Fruit fly (Drosophila melanogaster) whole organism, prepupa: ENCODE data around the gene CG12123.

Experiments
- CG10669 ChIP-seq: fragments of 200-800 bp; sonication (Bioruptor generic); optimal IDR thresholded peaks from 3 replicates; lab custom pipeline; 2018; ENCODE audit warnings: missing biosample characterization, mild to moderate bottlenecking, missing genetic modification characterization, moderate library complexity
- CG11902 ChIP-seq: fragments of 200-800 bp; sonication (Bioruptor generic); optimal IDR thresholded peaks from 3 replicates; lab custom pipeline; 2016; ENCODE audit warnings: missing biosample characterization, missing genetic modification characterization
- CG15336 ChIP-seq: fragments of 200-800 bp; sonication (Bioruptor generic); IDR thresholded peaks from 2 replicates; pipeline ENCODE4 v1.3.6; 2022; ENCODE audit warnings: missing biosample characterization, missing genetic modification characterization
- CG1621 ChIP-seq: fragments of 200-800 bp; sonication (Bioruptor generic); optimal IDR thresholded peaks from 3 replicates; lab custom pipeline; 2018; ENCODE audit warnings: missing biosample characterization, mild to moderate bottlenecking, missing genetic modification characterization
- CG16779 ChIP-seq: fragments of 200-800 bp; sonication (Bioruptor generic); optimal IDR thresholded peaks from 3 replicates; lab custom pipeline; 2017; ENCODE audit warnings: missing biosample characterization, mild to moderate bottlenecking, missing genetic modification characterization
- CG3032 ChIP-seq: fragments of 200-800 bp; optimal IDR thresholded peaks from 2 replicates; lab custom pipeline; 2019; ENCODE audit warnings: missing biosample characterization, mild to moderate bottlenecking, missing genetic modification characterization, moderate library complexity
- CG32006 ChIP-seq: fragments of 200-800 bp; sonication (Bioruptor generic); optimal IDR thresholded peaks from 3 replicates; lab custom pipeline; 2017; ENCODE audit warnings: missing biosample characterization, mild to moderate bottlenecking, missing genetic modification characterization
- CG3919 ChIP-seq: fragments of 200-800 bp; sonication (Bioruptor generic); optimal IDR thresholded peaks from 3 replicates; lab custom pipeline; 2016; ENCODE audit warnings: missing biosample characterization, missing genetic modification characterization
- CG6163 ChIP-seq: fragments of 200-800 bp; sonication (Bioruptor generic); IDR thresholded peaks from 3 replicates; pipeline ENCODE4 v1.3.6; 2022; ENCODE audit warnings: missing biosample characterization, missing genetic modification characterization
- CG6792 ChIP-seq: fragments of 200-800 bp; sonication (Bioruptor generic); optimal IDR thresholded peaks from 3 replicates; lab custom pipeline; 2016; ENCODE audit warnings: missing biosample characterization, missing genetic modification characterization
- CG7368 ChIP-seq: fragments of 200-800 bp; sonication (Bioruptor generic); optimal IDR thresholded peaks from 3 replicates; lab custom pipeline; 2016; ENCODE audit warnings: missing biosample characterization, missing genetic modification characterization
- CG8119 ChIP-seq: fragments of 200-800 bp; sonication (Bioruptor generic); IDR thresholded peaks from 3 replicates; pipeline ENCODE4 v1.3.6; 2022; ENCODE audit warnings: missing biosample characterization, missing genetic modification characterization
- CG9139 ChIP-seq: fragments of 200-800 bp; sonication (Bioruptor generic); optimal IDR thresholded peaks from 3 replicates; lab custom pipeline; 2017; ENCODE audit warnings: missing biosample characterization, mild to moderate bottlenecking, missing genetic modification characterization
- Eip75B ChIP-seq: fragments of 200-800 bp; sonication (Bioruptor generic); optimal IDR thresholded peaks from 3 replicates; lab custom pipeline; 2016; ENCODE audit warnings: missing biosample characterization, missing genetic modification characterization
- Ets21C ChIP-seq: fragments of 200-800 bp; sonication (Bioruptor generic); optimal IDR thresholded peaks from 3 replicates; lab custom pipeline; 2016; ENCODE audit warnings: missing biosample characterization, missing genetic modification characterization
- Ets96B ChIP-seq: fragments of 200-800 bp; optimal IDR thresholded peaks from 2 replicates; lab custom pipeline; 2019; ENCODE audit warnings: missing biosample characterization, mild to moderate bottlenecking, missing genetic modification characterization, moderate library complexity
- Gug ChIP-seq: fragments of 200-800 bp; sonication (Bioruptor generic); IDR thresholded peaks from 2 replicates; pipeline ENCODE4 v1.3.6; 2022; ENCODE audit warnings: missing biosample characterization, missing genetic modification characterization
- Hr38 ChIP-seq: sonication (Bioruptor generic); optimal IDR thresholded peaks from 2 replicates; lab custom pipeline; 2016; ENCODE audit warnings: missing biosample characterization, missing genetic modification characterization
- Met ChIP-seq: fragments of 200-800 bp; sonication (Bioruptor generic); optimal IDR thresholded peaks from 3 replicates; lab custom pipeline; 2016; ENCODE audit warnings: missing biosample characterization, missing genetic modification characterization
- OdsH ChIP-seq: fragments of 200-800 bp; sonication (Bioruptor generic); optimal IDR thresholded peaks from 3 replicates; lab custom pipeline; 2016; ENCODE audit warnings: missing biosample characterization, missing genetic modification characterization
- Sox102F ChIP-seq: fragments of 200-800 bp; sonication (Bioruptor generic); optimal IDR thresholded peaks from 2 replicates; lab custom pipeline; 2016; ENCODE audit warnings: missing biosample characterization, mild to moderate bottlenecking, missing genetic modification characterization
- Sox14 ChIP-seq: fragments of 200-800 bp; sonication (Bioruptor generic); optimal IDR thresholded peaks from 3 replicates; lab custom pipeline; 2016; ENCODE audit warnings: missing biosample characterization, missing genetic modification characterization
- Sox15 ChIP-seq: fragments of 200-800 bp; sonication (Bioruptor generic); optimal IDR thresholded peaks from 3 replicates; lab custom pipeline; 2016; ENCODE audit warnings: missing biosample characterization, missing genetic modification characterization
- acj6 ChIP-seq: fragments of 200-800 bp; sonication (Bioruptor generic); optimal IDR thresholded peaks from 3 replicates; lab custom pipeline; 2016; ENCODE audit warnings: missing biosample characterization, missing genetic modification characterization
- fd59A ChIP-seq: fragments of 200-800 bp; sonication (Bioruptor generic); optimal IDR thresholded peaks from 2 replicates; lab custom pipeline; 2017; ENCODE audit warnings: missing biosample characterization, mild to moderate bottlenecking, missing genetic modification characterization, missing genetic modification reagents
- fd85E ChIP-seq: fragments of 200-800 bp; sonication (Bioruptor generic); optimal IDR thresholded peaks from 3 replicates; lab custom pipeline; 2016; ENCODE audit warnings: missing biosample characterization, missing genetic modification characterization
- lz ChIP-seq: fragments of 200-800 bp; sonication (Bioruptor generic); optimal IDR thresholded peaks from 3 replicates; lab custom pipeline; 2016; ENCODE audit warnings: missing biosample characterization, missing genetic modification characterization
- salr ChIP-seq, 2 experiments: fragments of 200-800 bp; sonication (Bioruptor generic); optimal IDR thresholded peaks; 3 replicates each; lab custom pipeline; 2016 to 2018; ENCODE audit warnings: missing biosample characterization in 2 of 2, missing genetic modification characterization in 2 of 2, mild to moderate bottlenecking in 1 of 2
- ss ChIP-seq, 2 experiments: fragments of 200-800 bp; sonication (Bioruptor generic); optimal IDR thresholded peaks; 2 replicates in 1 of 2; 3 replicates in 1 of 2; lab custom pipeline; 2017 to 2018; ENCODE audit warnings: mild to moderate bottlenecking in 2 of 2, missing biosample characterization in 2 of 2, missing genetic modification characterization in 2 of 2, moderate library complexity in 1 of 2
- topi ChIP-seq: fragments of 200-800 bp; sonication (Bioruptor generic); optimal IDR thresholded peaks from 3 replicates; lab custom pipeline; 2016; ENCODE audit warnings: missing biosample characterization, missing genetic modification characterization
- vri ChIP-seq: fragments of 200-800 bp; sonication (Bioruptor generic); optimal IDR thresholded peaks from 3 replicates; lab custom pipeline; 2016; ENCODE audit warnings: missing biosample characterization, mild to moderate bottlenecking, missing genetic modification characterization

Gene CG12123

dm6 chrX:8479031-8479568 is 37.0 kb upstream of the CG12123 start, which contains the start of gene Cp36:
TSS of gene Cp36 (plus strand) at chrX:8479319.
- TF ChIP-seq fd85E (no peak), Hr38 (no peak), CG6163 (no peak), topi (GFP tag; lab: Kevin White, UChicago) (no peak), Ets96B (tag; lab: Kevin White, UChicago) (no peak), CG9139 (no peak)

dm6 chrX:8476817-8477216 is 34.7 kb upstream of the CG12123 start, which contains the start of gene Cp7Fc:
TSS of gene Cp7Fc (plus strand) at chrX:8477117.
- TF ChIP-seq Gug (GFP tag; lab: Robert Waterston, UW) = no peak
- TF ChIP-seq vri (GFP tag; lab: Kevin White, UChicago) = no peak
- TF ChIP-seq CG15336 (GFP tag; lab: Robert Waterston, UW) = no peak
- TF ChIP-seq Sox14 (GFP tag; lab: Kevin White, UChicago) = no peak
- TF ChIP-seq Eip75B (GFP tag; lab: Kevin White, UChicago) = no peak
- TF ChIP-seq Met (GFP tag; lab: Kevin White, UChicago) = no peak
- no peak for TF ChIP-seq CG8119 (GFP tag; lab: Robert Waterston, UW)
- no peak for TF ChIP-seq Hr38
- TF ChIP-seq Sox15 = no peak

dm6 chrX:8475657-8476056 is 33.5 kb upstream of the CG12123 start:
- TF ChIP-seq CG16779 (no peak), CG1621 (tag; lab: Kevin White, UChicago) (no peak), fd59A (no peak), Sox15 (no peak), acj6 (no peak), CG7368 (GFP tag; lab: Kevin White, UChicago) (no peak), CG11902 (GFP tag; lab: Kevin White, UChicago) (no peak), CG6163 (no peak)

dm6 chrX:8473339-8473887 is 31.3 kb upstream of the CG12123 start, which contains the start of gene Cp7Fb:
TSS of gene Cp7Fb (plus strand) at chrX:8473837.
- TF ChIP-seq vri (GFP tag; lab: Kevin White, UChicago) = no peak
- no peak for TF ChIP-seq CG3032 (tag; lab: Kevin White, UChicago)
- TF ChIP-seq CG15336 (GFP tag; lab: Robert Waterston, UW) = no peak
- no peak for TF ChIP-seq CG8119 (GFP tag; lab: Robert Waterston, UW)
- TF ChIP-seq CG10669 (GFP tag; lab: Kevin White, UChicago) = no peak
- no peak for TF ChIP-seq CG6792 (GFP tag; lab: Kevin White, UChicago)
- no peak for TF ChIP-seq lz (GFP tag; lab: Kevin White, UChicago)
- TF ChIP-seq ss (GFP tag; optimal IDR thresholded peaks at IDR 0.05; lab: Kevin White, UChicago) = no peak
- TF ChIP-seq OdsH (GFP tag; lab: Kevin White, UChicago) = no peak
- TF ChIP-seq Sox102F = no peak
- no peak for TF ChIP-seq CG32006 (GFP tag; lab: Kevin White, UChicago)

dm6 chrX:8470588-8470987 is 28.4 kb upstream of the CG12123 start, which contains the start of gene Cp7Fa:
TSS of gene Cp7Fa (plus strand) at chrX:8470888.
- TF ChIP-seq CG32006 (GFP tag; lab: Kevin White, UChicago) (no peak), lz (GFP tag; lab: Kevin White, UChicago) (no peak), CG3919 (GFP tag; lab: Kevin White, UChicago) (no peak), salr (GFP tag; optimal IDR thresholded peaks at IDR 0.05; lab: Kevin White, UChicago) (no peak), fd59A (no peak), Ets21C (GFP tag; lab: Kevin White, UChicago) (no peak), Ets96B (tag; lab: Kevin White, UChicago) (no peak), acj6 (no peak)
